Worm (Caenorhabditis elegans): ENCODE results near the gene sra-34.

DNA sequence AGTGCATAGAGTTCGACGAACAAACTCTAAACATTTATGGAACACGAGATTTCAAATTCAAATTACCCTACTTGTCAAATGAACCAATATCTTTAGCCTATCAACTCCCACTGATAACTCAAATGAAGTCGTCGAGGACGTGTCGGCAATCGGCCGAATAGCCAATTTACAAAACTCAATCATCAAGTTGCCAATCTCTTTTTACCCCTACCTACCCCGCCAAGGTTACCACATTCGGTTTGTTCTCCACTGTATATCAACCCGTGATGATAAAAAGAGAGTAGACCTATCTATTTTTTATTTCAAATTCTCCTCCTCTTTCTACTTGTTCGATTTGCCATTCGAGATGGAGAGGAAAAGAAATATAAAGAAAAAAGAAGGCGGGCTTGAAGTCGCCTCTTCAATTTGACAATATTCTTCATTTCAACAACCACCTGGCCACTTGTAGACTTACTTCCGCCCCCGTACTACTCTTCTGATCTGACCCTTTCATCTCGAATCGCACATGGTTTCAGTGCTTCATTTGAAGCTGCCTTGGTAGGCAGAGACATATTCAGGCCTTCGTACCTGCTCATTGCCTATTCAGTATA lies 6.6 kb upstream of the sra-34 start:
- TF ChIP-seq ets-5 (GFP tag; IDR thresholded peaks at IDR 0.05) (no peak), unc-130 (tag; optimal IDR thresholded peaks at IDR 0.05) (no peak), nhr-28 (tag; optimal IDR thresholded peaks at IDR 0.05) (no peak), fos-1 (tag; optimal IDR thresholded peaks at IDR 0.05) (no peak), zag-1 (tag; optimal IDR thresholded peaks at IDR 0.05) (no peak), fkh-10 (GFP tag; optimal IDR thresholded peaks at IDR 0.05) (no peak), ceh-8 (GFP tag; optimal IDR thresholded peaks at IDR 0.05) (no peak), aly-2 (tag; optimal IDR thresholded peaks at IDR 0.05) (no peak), tbx-2 (tag; optimal IDR thresholded peaks at IDR 0.05) (no peak), pqm-1 (tag; optimal IDR thresholded peaks at IDR 0.05) (no peak)

Measured in whole organism, L1 larva.